4 worm cellular contexts compared by ENCODE assay signal in the genomic region with DNA sequence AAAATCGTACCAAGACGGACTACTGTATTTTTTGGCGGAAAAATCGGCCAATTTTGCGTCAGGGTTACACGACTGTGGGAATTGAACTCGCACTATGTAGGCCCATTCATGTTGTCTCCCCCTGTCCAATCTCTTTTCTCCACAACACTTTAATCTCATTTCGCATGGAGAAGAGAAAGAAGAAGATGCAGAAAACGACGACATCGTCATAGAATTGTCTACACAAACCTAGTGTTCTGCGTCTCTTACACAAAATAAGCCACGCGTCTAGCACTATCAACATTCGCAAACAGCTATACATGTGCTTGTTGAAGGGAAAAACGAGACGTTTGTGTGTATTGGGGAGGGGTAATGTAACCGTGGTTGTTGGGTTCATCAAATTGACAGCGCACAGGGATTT.
TF ChIP-seq lines count a peak whose summit lies in the region.

No protein-coding gene starts in this region.

TF ChIP-seq in whole organism, L2 larva, 48 proteins besides CTCF, POLR2A, EP300 and RAD21 (continues in another document):
- TF ChIP-seq C34F6.9 (tag; optimal IDR thresholded peaks at IDR 0.05; lab: Kevin White, UChicago) (peak; percentile 68), nhr-21 (tag; optimal IDR thresholded peaks at IDR 0.05; lab: Kevin White, UChicago) (peak; percentile 88), lin-39 (tag; optimal IDR thresholded peaks at IDR 0.05; lab: Kevin White, UChicago) (peak; percentile 41), sma-9 (GFP tag; optimal IDR thresholded peaks at IDR 0.05; lab: Kevin White, UChicago) (peak; percentile 22), sma-9 (tag; optimal IDR thresholded peaks at IDR 0.05; lab: Kevin White, UChicago) (no peak), peb-1 (tag; optimal IDR thresholded peaks at IDR 0.05; lab: Kevin White, UChicago) (no peak), R02D3.7 (tag; optimal IDR thresholded peaks at IDR 0.05; lab: Kevin White, UChicago) (peak; percentile 17), snpc-4 (tag; optimal IDR thresholded peaks at IDR 0.05; lab: Kevin White, UChicago) (peak; percentile 41), nhr-25 (tag; optimal IDR thresholded peaks at IDR 0.05; lab: Kevin White, UChicago) (peak; percentile 82), unc-39 (tag; optimal IDR thresholded peaks at IDR 0.05; lab: Kevin White, UChicago) (no peak), ceh-16 (tag; optimal IDR thresholded peaks at IDR 0.05; lab: Kevin White, UChicago) (peak; percentile 54), F13H6.1 (tag; optimal IDR thresholded peaks at IDR 0.05; lab: Kevin White, UChicago) (peak; percentile 58), egl-27 (tag; optimal IDR thresholded peaks at IDR 0.05; lab: Kevin White, UChicago) (peak; percentile 67), nhr-11 (tag; optimal IDR thresholded peaks at IDR 0.05; lab: Kevin White, UChicago) (no peak), aly-2 (tag; optimal IDR thresholded peaks at IDR 0.05; lab: Kevin White, UChicago) (no peak), ztf-4 (tag; optimal IDR thresholded peaks at IDR 0.05; lab: Kevin White, UChicago) (peak; percentile 29), blmp-1 (tag; optimal IDR thresholded peaks at IDR 0.05; lab: Kevin White, UChicago; ENCODE audit: insufficient read depth) (peak; percentile 46), mbf-1 (tag; optimal IDR thresholded peaks at IDR 0.05; lab: Kevin White, UChicago) (no peak), nhr-6 (tag; optimal IDR thresholded peaks at IDR 0.05; lab: Kevin White, UChicago) (peak; percentile 91), elt-1 (tag; optimal IDR thresholded peaks at IDR 0.05; lab: Kevin White, UChicago) (no peak), lsy-2 (tag; optimal IDR thresholded peaks at IDR 0.05; lab: Kevin White, UChicago) (peak; percentile 74 to 84), ceh-82 (tag; optimal IDR thresholded peaks at IDR 0.05; lab: Kevin White, UChicago) (peak; percentile 55)

TF ChIP-seq in whole organism, L4 larva, 104 proteins besides CTCF, POLR2A, EP300 and RAD21 (continues in another document):
- peak; percentile 62; the same call in 1 of the 2 replicates for TF ChIP-seq pha-4 (GFP tag; IDR thresholded peaks at IDR 0.05; lab: Robert Waterston, UW)
- no peak for TF ChIP-seq pha-4 (tag; optimal IDR thresholded peaks at IDR 0.05; lab: Kevin White, UChicago)
- peak; percentile 15 for TF ChIP-seq F10B5.3 (tag; optimal IDR thresholded peaks at IDR 0.05; lab: Kevin White, UChicago)
- peak; percentile 96 for TF ChIP-seq mxl-3 (GFP tag; optimal IDR thresholded peaks at IDR 0.05; lab: Kevin White, UChicago)
- TF ChIP-seq ceh-20 (GFP tag; IDR thresholded peaks at IDR 0.05; lab: Robert Waterston, UW): peak; percentile 79
- TF ChIP-seq ama-1 (optimal IDR thresholded peaks at IDR 0.05; lab: Kevin White, UChicago): no peak
- peak; percentile 50; the same call in 1 of the 2 replicates for TF ChIP-seq madf-9 (GFP tag; conservative IDR thresholded peaks at IDR 0.05; lab: Robert Waterston, UW)
- peak; percentile 53 for TF ChIP-seq spr-3 (GFP tag; optimal IDR thresholded peaks at IDR 0.05; lab: Kevin White, UChicago)
- TF ChIP-seq zfp-2 (tag; optimal IDR thresholded peaks at IDR 0.05; lab: Kevin White, UChicago): no peak
- no peak for TF ChIP-seq sdz-12 (GFP tag; optimal IDR thresholded peaks at IDR 0.05; lab: Kevin White, UChicago)
- TF ChIP-seq hif-1 (tag; optimal IDR thresholded peaks at IDR 0.05; lab: Kevin White, UChicago): peak in 1 of 2 experiments; percentile 49
- no peak for TF ChIP-seq nhr-76 (tag; optimal IDR thresholded peaks at IDR 0.05; lab: Kevin White, UChicago)
- TF ChIP-seq egl-43 (GFP tag; IDR thresholded peaks at IDR 0.05; lab: Robert Waterston, UW): peak; percentile 74
- TF ChIP-seq daf-19 (GFP tag; conservative IDR thresholded peaks at IDR 0.05; lab: Robert Waterston, UW): 0 out of 2 replicates have a peak, but pooled peaks have one; percentile 8
- no peak for TF ChIP-seq lin-39 (tag; optimal IDR thresholded peaks at IDR 0.05; lab: Kevin White, UChicago)
- TF ChIP-seq T20F7.1 (GFP tag; optimal IDR thresholded peaks at IDR 0.05; lab: Kevin White, UChicago): peak; percentile 71
- peak; percentile 93 for TF ChIP-seq mep-1 (tag; optimal IDR thresholded peaks at IDR 0.05; lab: Kevin White, UChicago)
- TF ChIP-seq unc-130 (GFP tag; optimal IDR thresholded peaks at IDR 0.05; lab: Kevin White, UChicago): no peak
- peak; percentile 59 for TF ChIP-seq nhr-28 (tag; optimal IDR thresholded peaks at IDR 0.05; lab: Kevin White, UChicago)
- TF ChIP-seq hmg-1.1 (GFP tag; IDR thresholded peaks at IDR 0.05; lab: Robert Waterston, UW): peak; percentile 96
- TF ChIP-seq mes-2 (tag; optimal IDR thresholded peaks at IDR 0.05; lab: Kevin White, UChicago; ENCODE audit: poor library complexity, severe bottlenecking): peak; percentile 90

TF ChIP-seq in whole organism, late embryonic, 69 proteins besides CTCF, POLR2A, EP300 and RAD21:
- peak; percentile 18 for TF ChIP-seq K09A11.1 (tag; optimal IDR thresholded peaks at IDR 0.05; lab: Kevin White, UChicago; ENCODE audit: insufficient read depth)
- TF ChIP-seq tbx-2 (tag; optimal IDR thresholded peaks at IDR 0.05; lab: Kevin White, UChicago): peak; percentile 28
- TF ChIP-seq ceh-18 (tag; optimal IDR thresholded peaks at IDR 0.05; lab: Kevin White, UChicago): peak; percentile 36
- TF ChIP-seq unc-42 (tag; optimal IDR thresholded peaks at IDR 0.05; lab: Kevin White, UChicago): peak; percentile 97
- peak; percentile 44 for TF ChIP-seq ref-2 (tag; optimal IDR thresholded peaks at IDR 0.05; lab: Kevin White, UChicago)
- TF ChIP-seq nfya-1 (tag; optimal IDR thresholded peaks at IDR 0.05; lab: Kevin White, UChicago): peak; percentile 58
- TF ChIP-seq C08G9.2 (tag; optimal IDR thresholded peaks at IDR 0.05; lab: Kevin White, UChicago): no peak
- peak; percentile 98 for TF ChIP-seq sdc-2 (tag; optimal IDR thresholded peaks at IDR 0.05; lab: Kevin White, UChicago)
- TF ChIP-seq madf-2 (tag; optimal IDR thresholded peaks at IDR 0.05; lab: Kevin White, UChicago): peak; percentile 4
- peak; percentile 69 for TF ChIP-seq ceh-31 (tag; optimal IDR thresholded peaks at IDR 0.05; lab: Kevin White, UChicago)
- peak; percentile 6 for TF ChIP-seq rnt-1 (tag; optimal IDR thresholded peaks at IDR 0.05; lab: Kevin White, UChicago)
- TF ChIP-seq fax-1 (tag; optimal IDR thresholded peaks at IDR 0.05; lab: Kevin White, UChicago): no peak
- no peak for TF ChIP-seq sox-4 (tag; optimal IDR thresholded peaks at IDR 0.05; lab: Kevin White, UChicago)

TF ChIP-seq in whole organism, mixed stage, embryonic, 35 proteins besides CTCF, POLR2A, EP300 and RAD21:
- TF ChIP-seq tbx-8 (GFP tag; optimal IDR thresholded peaks at IDR 0.05; lab: Kevin White, UChicago): no peak
- no peak for TF ChIP-seq nhr-76 (tag; optimal IDR thresholded peaks at IDR 0.05; lab: Kevin White, UChicago)
- no peak for TF ChIP-seq ceh-39 (tag; optimal IDR thresholded peaks at IDR 0.05; lab: Kevin White, UChicago)
- TF ChIP-seq cnd-1 (tag; optimal IDR thresholded peaks at IDR 0.05; lab: Kevin White, UChicago): no peak
- no peak for TF ChIP-seq flh-1 (GFP tag; optimal IDR thresholded peaks at IDR 0.05; lab: Kevin White, UChicago)
- TF ChIP-seq pha-4 (tag; optimal IDR thresholded peaks at IDR 0.05; lab: Kevin White, UChicago): no peak
- no peak for TF ChIP-seq zip-8 (tag; optimal IDR thresholded peaks at IDR 0.05; lab: Kevin White, UChicago)
- TF ChIP-seq lin-32 (GFP tag; optimal IDR thresholded peaks at IDR 0.05; lab: Kevin White, UChicago): no peak
- peak; percentile 8 for TF ChIP-seq mls-2 (tag; optimal IDR thresholded peaks at IDR 0.05; lab: Kevin White, UChicago)
- no peak for TF ChIP-seq nhr-2 (tag; optimal IDR thresholded peaks at IDR 0.05; lab: Kevin White, UChicago)
- peak; percentile 53 for TF ChIP-seq ham-2 (GFP tag; optimal IDR thresholded peaks at IDR 0.05; lab: Kevin White, UChicago)
- TF ChIP-seq nhr-237 (tag; optimal IDR thresholded peaks at IDR 0.05; lab: Kevin White, UChicago): peak; percentile 91
- no peak for TF ChIP-seq ceh-43 (GFP tag; optimal IDR thresholded peaks at IDR 0.05; lab: Kevin White, UChicago)
- TF ChIP-seq nhr-28 (tag; optimal IDR thresholded peaks at IDR 0.05; lab: Kevin White, UChicago): no peak
- no peak for TF ChIP-seq hlh-1 (tag; optimal IDR thresholded peaks at IDR 0.05; lab: Kevin White, UChicago)
- TF ChIP-seq sem-2 (GFP tag; optimal IDR thresholded peaks at IDR 0.05; lab: Kevin White, UChicago): no peak
- no peak for TF ChIP-seq snpc-4 (tag; optimal IDR thresholded peaks at IDR 0.05; lab: Kevin White, UChicago)
- TF ChIP-seq unc-39 (tag; optimal IDR thresholded peaks at IDR 0.05; lab: Kevin White, UChicago): no peak
- TF ChIP-seq blmp-1 (tag; optimal IDR thresholded peaks at IDR 0.05; lab: Kevin White, UChicago): no peak
- no peak for TF ChIP-seq elt-1 (tag; optimal IDR thresholded peaks at IDR 0.05; lab: Kevin White, UChicago; ENCODE audit: borderline replicate concordance, insufficient read depth)
- TF ChIP-seq drap-1 (GFP tag; optimal IDR thresholded peaks at IDR 0.05; lab: Kevin White, UChicago): peak; percentile 46
- TF ChIP-seq M03D4.4 (tag; optimal IDR thresholded peaks at IDR 0.05; lab: Kevin White, UChicago): no peak
- peak; percentile 25 for TF ChIP-seq lsy-2 (tag; optimal IDR thresholded peaks at IDR 0.05; lab: Kevin White, UChicago)
- no peak for TF ChIP-seq lin-13 (tag; optimal IDR thresholded peaks at IDR 0.05; lab: Kevin White, UChicago)
- TF ChIP-seq ztf-11 (tag; optimal IDR thresholded peaks at IDR 0.05; lab: Kevin White, UChicago): no peak
- TF ChIP-seq unc-120 (tag; optimal IDR thresholded peaks at IDR 0.05; lab: Kevin White, UChicago; ENCODE audit: poor library complexity, severe bottlenecking): no peak
- peak; percentile 47 for TF ChIP-seq sptf-1 (tag; optimal IDR thresholded peaks at IDR 0.05; lab: Kevin White, UChicago)
- TF ChIP-seq mep-1 (tag; optimal IDR thresholded peaks at IDR 0.05; lab: Kevin White, UChicago): peak; percentile 84
- no peak for TF ChIP-seq nhr-12 (tag; optimal IDR thresholded peaks at IDR 0.05; lab: Kevin White, UChicago)
- TF ChIP-seq unc-62 (GFP tag; optimal IDR thresholded peaks at IDR 0.05; lab: Kevin White, UChicago): peak; percentile 10
- TF ChIP-seq bed-3 (GFP tag; optimal IDR thresholded peaks at IDR 0.05; lab: Kevin White, UChicago): no peak
- no peak for TF ChIP-seq elt-3 (tag; optimal IDR thresholded peaks at IDR 0.05; lab: Kevin White, UChicago)
- TF ChIP-seq mab-5 (tag; optimal IDR thresholded peaks at IDR 0.05; lab: Kevin White, UChicago): peak; percentile 29
- no peak for TF ChIP-seq ceh-83 (GFP tag; optimal IDR thresholded peaks at IDR 0.05; lab: Kevin White, UChicago)
- TF ChIP-seq ces-1 (GFP tag; optimal IDR thresholded peaks at IDR 0.05; lab: Kevin White, UChicago): peak; percentile 99
